Fruit fly (Drosophila melanogaster): Measurements from ENCODE around the gene Ance-3.

The Ance-3 gene

dm6 chr2L:13893439-13893838 is 21.1 kb upstream of the Ance-3 start:
- TF ChIP-seq CG7101 (tag; optimal IDR thresholded peaks at IDR 0.05) (no peak), CG7045 (GFP tag; optimal IDR thresholded peaks at IDR 0.05) (peak; percentile 10), CG11617 (GFP tag; optimal IDR thresholded peaks at IDR 0.05) (no peak)

- TF ChIP-seq cic (GFP tag; optimal IDR thresholded peaks at IDR 0.05) (peak; percentile 92), Clk (GFP tag; optimal IDR thresholded peaks at IDR 0.05) (no peak), kay (GFP tag; ENCODE audit: borderline replicate concordance) (no peak), CG1620 (GFP tag; optimal IDR thresholded peaks at IDR 0.05) (no peak), CG14711 (tag; optimal IDR thresholded peaks at IDR 0.05) (no peak), tj (GFP tag; optimal IDR thresholded peaks at IDR 0.05) (no peak), CG5204 (GFP tag; optimal IDR thresholded peaks at IDR 0.05) (no peak), cnc (optimal IDR thresholded peaks at IDR 0.05) (no peak)
Observed at dm6 chr2L:13900111-13900930, 14.2 kb upstream of the Ance-3 start.

dm6 chr2L:13903796-13904330 is 10.7 kb upstream of the Ance-3 start:
- TF ChIP-seq tj (GFP tag; optimal IDR thresholded peaks at IDR 0.05) (peak; percentile 85), Clk (GFP tag; optimal IDR thresholded peaks at IDR 0.05) (no peak), CG11617 (GFP tag; optimal IDR thresholded peaks at IDR 0.05) (no peak), CG33017 (tag; optimal IDR thresholded peaks at IDR 0.05) (no peak), cic (GFP tag; optimal IDR thresholded peaks at IDR 0.05) (peak; percentile 75), Hr96 (GFP tag; optimal IDR thresholded peaks at IDR 0.05) (no peak), cnc (optimal IDR thresholded peaks at IDR 0.05) (peak in 1 of 2 experiments; percentile 41), kay (GFP tag; ENCODE audit: borderline replicate concordance) (peak; percentile 97), Mnt (GFP tag; optimal IDR thresholded peaks at IDR 0.05) (no peak)

dm6 chr2L:13904331-13904911 is 10.1 kb upstream of the Ance-3 start, which contains the start of gene Smg5:
Gene Smg5, minus strand, starts transcription at chr2L:13904661.
- TF ChIP-seq CG33017 (tag; optimal IDR thresholded peaks at IDR 0.05) (peak; percentile 28), CG7045 (GFP tag; optimal IDR thresholded peaks at IDR 0.05) (peak; percentile 85), CG1620 (GFP tag; optimal IDR thresholded peaks at IDR 0.05) (peak; percentile 93), ovo (GFP tag; optimal IDR thresholded peaks at IDR 0.05) (peak; percentile 78), Clk (GFP tag; optimal IDR thresholded peaks at IDR 0.05) (peak; percentile 87), cic (GFP tag; optimal IDR thresholded peaks at IDR 0.05) (peak; percentile 54), bab1 (GFP tag; optimal IDR thresholded peaks at IDR 0.05) (peak; percentile 99), CG12768 (GFP tag; optimal IDR thresholded peaks at IDR 0.05) (peak; percentile 61), CG14711 (tag; optimal IDR thresholded peaks at IDR 0.05) (peak; percentile 50), tj (GFP tag; optimal IDR thresholded peaks at IDR 0.05) (peak; percentile 82), CG7101 (tag; optimal IDR thresholded peaks at IDR 0.05) (peak; percentile 54), Mnt (GFP tag; optimal IDR thresholded peaks at IDR 0.05) (peak; percentile 86), toe (GFP tag; optimal IDR thresholded peaks at IDR 0.05) (no peak), Hr96 (GFP tag; optimal IDR thresholded peaks at IDR 0.05) (peak; percentile 92), pad (GFP tag; optimal IDR thresholded peaks at IDR 0.05) (peak; percentile 60), CG11617 (GFP tag; optimal IDR thresholded peaks at IDR 0.05) (peak; percentile 95), Crg-1 (GFP tag; optimal IDR thresholded peaks at IDR 0.05) (peak; percentile 71), CG5204 (GFP tag; optimal IDR thresholded peaks at IDR 0.05) (no peak), cnc (optimal IDR thresholded peaks at IDR 0.05) (no peak), kay (GFP tag; ENCODE audit: borderline replicate concordance) (no peak)

- TF ChIP-seq CG33017 (tag; optimal IDR thresholded peaks at IDR 0.05) (peak; percentile 15), bab1 (GFP tag; optimal IDR thresholded peaks at IDR 0.05) (peak; percentile 18), CG7101 (tag; optimal IDR thresholded peaks at IDR 0.05) (no peak), Hr96 (GFP tag; optimal IDR thresholded peaks at IDR 0.05) (peak; percentile 36), CG12768 (GFP tag; optimal IDR thresholded peaks at IDR 0.05) (peak; percentile 9), toe (GFP tag; optimal IDR thresholded peaks at IDR 0.05) (no peak), cic (GFP tag; optimal IDR thresholded peaks at IDR 0.05) (peak; percentile 74), Mnt (GFP tag; optimal IDR thresholded peaks at IDR 0.05) (no peak), kay (GFP tag; ENCODE audit: borderline replicate concordance) (peak; percentile 90), tj (GFP tag; optimal IDR thresholded peaks at IDR 0.05) (no peak), CG11617 (GFP tag; optimal IDR thresholded peaks at IDR 0.05) (peak; percentile 52), CG7045 (GFP tag; optimal IDR thresholded peaks at IDR 0.05) (peak; percentile 48), ovo (GFP tag; optimal IDR thresholded peaks at IDR 0.05) (no peak)
Observed at dm6 chr2L:13905072-13905847, 9.3 kb upstream of the Ance-3 start, which contains the start of gene Ance. Gene Ance, plus strand, starts transcription at chr2L:13905645.
